Worm (Caenorhabditis elegans) whole organism, L4 larva: ENCODE results near the gene ttx-1.

Experiments used
- D1046.2 ChIP-seq: fragments of 200-800 bp; sonication (Bioruptor generic); IDR thresholded peaks from 2 replicates; pipeline ENCODE4 v1.3.6; 2022; ENCODE audit warnings: missing genetic modification characterization, missing compliant biosample characterization
- F10B5.3 ChIP-seq: sonication (generic microtip); optimal IDR thresholded peaks from 2 replicates; lab custom pipeline; 2016; ENCODE audit warnings: mild to moderate bottlenecking, missing genetic modification characterization, missing compliant biosample characterization
- F26F4.8 ChIP-seq: fragments of 200-800 bp; sonication (Bioruptor generic); conservative IDR thresholded peaks from 2 replicates; pipeline ENCODE4 v1.3.6; 2022; ENCODE audit warnings: missing genetic modification characterization, missing compliant biosample characterization
- F37D6.2 ChIP-seq: sonication (generic microtip); optimal IDR thresholded peaks from 2 replicates; lab custom pipeline; 2016; ENCODE audit warnings: mild to moderate bottlenecking, missing genetic modification characterization, missing compliant biosample characterization
- F44E2.7 ChIP-seq: fragments of 200-800 bp; sonication (Bioruptor generic); IDR thresholded peaks from 2 replicates; pipeline ENCODE4 v2.1.2; 2022; ENCODE audit warnings: missing genetic modification characterization, missing compliant biosample characterization
- T26A8.4 ChIP-seq: fragments of 200-800 bp; sonication (Bioruptor generic); IDR thresholded peaks from 2 replicates; pipeline ENCODE4 v1.3.6; 2022; ENCODE audit warnings: missing genetic modification characterization, missing compliant biosample characterization
- ZK337.2 ChIP-seq: fragments of 200-800 bp; sonication (Bioruptor generic); IDR thresholded peaks from 2 replicates; pipeline ENCODE4 v1.3.6; 2022; ENCODE audit warnings: missing genetic modification reagents, missing genetic modification characterization, missing compliant biosample characterization
- aha-1 ChIP-seq: fragments of 150-350 bp; peaks from one replicate; lab custom pipeline; 2014; ENCODE audit warnings: missing biosample characterization, missing genetic modification characterization
- ceh-20 ChIP-seq: fragments of 200-800 bp; sonication (Bioruptor generic); IDR thresholded peaks from 2 replicates; pipeline ENCODE4 v1.3.6; 2022; ENCODE audit warnings: missing genetic modification reagents, missing genetic modification characterization, missing compliant biosample characterization
- ceh-28 ChIP-seq: fragments of 150-350 bp; optimal IDR thresholded peaks from 2 replicates; lab custom pipeline; 2014; ENCODE audit warnings: missing biosample characterization, missing genetic modification reagents, missing genetic modification characterization
- daf-19 ChIP-seq: fragments of 200-800 bp; sonication (Bioruptor generic); conservative IDR thresholded peaks from 2 replicates; pipeline ENCODE4 v1.3.6; 2022; ENCODE audit warnings: missing genetic modification characterization, missing compliant biosample characterization
- dmd-6 ChIP-seq: fragments of 200-800 bp; sonication (Bioruptor generic); IDR thresholded peaks from 2 replicates; pipeline ENCODE4 v1.3.6; 2022; ENCODE audit warnings: missing genetic modification reagents, missing genetic modification characterization, missing compliant biosample characterization
- dmd-8 ChIP-seq: fragments of 200-800 bp; sonication (Bioruptor generic); IDR thresholded peaks from 2 replicates; pipeline ENCODE4 v1.3.6; 2022; ENCODE audit warnings: missing genetic modification characterization, missing compliant biosample characterization
- dmd-9 ChIP-seq: fragments of 200-800 bp; sonication (Bioruptor generic); IDR thresholded peaks from 2 replicates; pipeline ENCODE4 v1.3.6; 2022; ENCODE audit warnings: missing genetic modification reagents, missing genetic modification characterization, missing compliant biosample characterization
- fos-1 ChIP-seq: fragments of 150-350 bp; optimal IDR thresholded peaks from 2 replicates; lab custom pipeline; 2014; ENCODE audit warnings: missing biosample characterization, missing genetic modification characterization
- hlh-30 ChIP-seq: sonication (generic microtip); optimal IDR thresholded peaks from 2 replicates; lab custom pipeline; 2017; ENCODE audit warnings: antibody characterized with exemption, mild to moderate bottlenecking, missing genetic modification characterization, missing compliant biosample characterization; ENCODE audit not compliant: insufficient read depth
- lin-15B ChIP-seq: fragments of 150-350 bp; sonication (generic microtip); optimal IDR thresholded peaks from 3 replicates; lab custom pipeline; 2014; ENCODE audit warnings: missing biosample characterization, missing genetic modification characterization
- madf-5 ChIP-seq, 2 experiments: fragments of 200-800 bp; sonication (Bioruptor generic); IDR thresholded peaks; 2 replicates each; pipeline ENCODE4 v1.3.6; 2022; ENCODE audit warnings: missing compliant biosample characterization in 2 of 2, missing genetic modification characterization in 2 of 2
- mdt-29 ChIP-seq: fragments of 200-800 bp; sonication (Bioruptor generic); IDR thresholded peaks from 2 replicates; pipeline ENCODE4 v1.3.6; 2022; ENCODE audit warnings: missing genetic modification reagents, missing genetic modification characterization, missing compliant biosample characterization
- nhr-11 ChIP-seq: fragments of 150-350 bp; optimal IDR thresholded peaks from 2 replicates; lab custom pipeline; 2014; ENCODE audit warnings: missing biosample characterization, missing genetic modification characterization
- nhr-111 ChIP-seq: fragments of 200-800 bp; sonication (Bioruptor generic); optimal IDR thresholded peaks from 2 replicates; lab custom pipeline; 2018; ENCODE audit warnings: mild to moderate bottlenecking, missing genetic modification characterization, missing compliant biosample characterization
- nhr-48 ChIP-seq: sonication (generic microtip); optimal IDR thresholded peaks from 2 replicates; lab custom pipeline; 2016; ENCODE audit warnings: mild to moderate bottlenecking, missing genetic modification characterization, missing compliant biosample characterization
- rbr-2 ChIP-seq: sonication (generic microtip); optimal IDR thresholded peaks from 2 replicates; lab custom pipeline; 2016; ENCODE audit warnings: missing genotype, missing genetic modification characterization, missing compliant biosample characterization
- set-16 ChIP-seq: fragments of 200-800 bp; sonication (Bioruptor generic); IDR thresholded peaks from 2 replicates; pipeline ENCODE4 v1.3.6; 2022; ENCODE audit warnings: missing genetic modification reagents, missing genetic modification characterization, missing compliant biosample characterization
- snpc-1.2 ChIP-seq: fragments of 200-800 bp; sonication (Bioruptor generic); IDR thresholded peaks from 2 replicates; pipeline ENCODE4 v1.3.6; 2022; ENCODE audit warnings: missing genetic modification reagents, missing genetic modification characterization, missing compliant biosample characterization
- tag-97 ChIP-seq: fragments of 200-800 bp; sonication (Bioruptor generic); IDR thresholded peaks from 2 replicates; pipeline ENCODE4 v1.3.6; 2022; ENCODE audit warnings: missing genetic modification characterization, missing compliant biosample characterization
- vab-7 ChIP-seq: fragments of 200-800 bp; sonication (Bioruptor generic); IDR thresholded peaks from 2 replicates; pipeline ENCODE4 v1.3.6; 2022; ENCODE audit warnings: missing genetic modification reagents, missing genetic modification characterization, missing compliant biosample characterization
- zag-1 ChIP-seq: fragments of 150-350 bp; optimal IDR thresholded peaks from 2 replicates; lab custom pipeline; 2014; ENCODE audit warnings: missing biosample characterization, missing genetic modification characterization
- zfp-3 ChIP-seq: fragments of 200-800 bp; sonication (Bioruptor generic); conservative IDR thresholded peaks from 2 replicates; pipeline ENCODE4 v1.3.6; 2022; ENCODE audit warnings: missing genetic modification reagents, missing genetic modification characterization, missing compliant biosample characterization
- ztf-7 ChIP-seq: fragments of 150-350 bp; optimal IDR thresholded peaks from 2 replicates; lab custom pipeline; 2014; ENCODE audit warnings: missing biosample characterization, missing genetic modification characterization

Gene ttx-1

DNA sequence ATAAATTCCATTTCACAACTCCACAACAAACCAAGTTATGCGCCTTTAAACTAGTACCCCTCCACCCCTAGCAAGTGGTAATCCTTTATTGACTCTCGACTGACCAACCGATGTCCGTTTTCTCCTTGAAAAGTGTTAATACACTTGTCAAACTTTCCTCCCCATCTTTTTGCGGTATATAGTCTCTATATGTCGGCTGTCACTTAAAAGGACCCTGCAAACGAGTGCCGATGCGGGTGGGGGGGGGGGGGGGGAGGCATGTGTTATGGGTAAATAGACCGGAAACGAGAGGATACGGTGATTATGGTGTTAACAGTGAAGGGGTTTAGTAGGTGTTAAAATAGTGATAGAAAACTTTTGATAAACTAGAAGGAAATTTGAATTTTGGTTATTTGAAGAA lies 1.1 kb upstream of the ttx-1 start:
- TF ChIP-seq zfp-3 (GFP tag; lab: Robert Waterston, UW) (no peak), aha-1 (tag; lab: Kevin White, UChicago) (peak; percentile 86)

ce11 chrV:20061498-20061897 lies 2.5 kb downstream of the ttx-1 start:
- TF ChIP-seq daf-19 (no peak), D1046.2 (0 out of 2 replicates have a peak, but pooled peaks have one; percentile 54), tag-97 (GFP tag; lab: Robert Waterston, UW) (no peak), set-16 (GFP tag; lab: Robert Waterston, UW) (peak; percentile 74), ceh-20 (GFP tag; lab: Robert Waterston, UW) (no peak)

DNA sequence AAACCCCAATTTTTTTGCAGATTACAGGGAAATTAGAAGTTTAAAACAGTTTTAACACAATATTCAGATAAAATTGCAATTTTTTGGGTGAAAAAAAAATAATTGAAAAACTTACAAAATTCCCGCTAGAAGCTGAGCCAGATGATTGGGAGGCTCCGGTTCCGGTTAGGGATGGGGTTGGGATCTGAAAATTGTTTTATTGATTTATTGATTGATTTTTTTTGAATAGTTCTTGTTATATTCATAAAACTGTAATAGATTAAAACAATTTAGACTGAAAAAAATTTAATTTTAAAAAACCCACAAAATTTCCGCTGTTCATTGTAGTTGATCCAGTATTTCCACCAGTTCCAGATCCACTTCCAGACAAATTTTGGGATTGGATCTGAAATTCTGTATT lies 4.6 kb downstream of the ttx-1 start:
- TF ChIP-seq ceh-28 (tag; lab: Kevin White, UChicago) (peak; percentile 73), aha-1 (tag; lab: Kevin White, UChicago) (peak; percentile 26), D1046.2 (no peak), nhr-48 (tag; lab: Kevin White, UChicago) (no peak)

- peak; percentile 5 for TF ChIP-seq aha-1 (tag; lab: Kevin White, UChicago)
- TF ChIP-seq T26A8.4 (GFP tag; lab: Robert Waterston, UW): no peak
- TF ChIP-seq zag-1 (tag; lab: Kevin White, UChicago): no peak
- TF ChIP-seq, all 104 proteins: peak for 1
Observed at ce11 chrV:20049065-20049464, 14.9 kb downstream of the ttx-1 start, which contains the start of gene srh-233. Gene srh-233 (plus strand): TSS chrV:20049365.

- no peak for TF ChIP-seq T26A8.4 (GFP tag; lab: Robert Waterston, UW)
- TF ChIP-seq dmd-8: no peak
- TF ChIP-seq ztf-7 (tag; lab: Kevin White, UChicago): no peak
Observed at ce11 chrV:20047310-20047709, 16.7 kb downstream of the ttx-1 start, which contains the start of gene spe-19. Gene spe-19 (minus strand): TSS chrV:20047410.

DNA sequence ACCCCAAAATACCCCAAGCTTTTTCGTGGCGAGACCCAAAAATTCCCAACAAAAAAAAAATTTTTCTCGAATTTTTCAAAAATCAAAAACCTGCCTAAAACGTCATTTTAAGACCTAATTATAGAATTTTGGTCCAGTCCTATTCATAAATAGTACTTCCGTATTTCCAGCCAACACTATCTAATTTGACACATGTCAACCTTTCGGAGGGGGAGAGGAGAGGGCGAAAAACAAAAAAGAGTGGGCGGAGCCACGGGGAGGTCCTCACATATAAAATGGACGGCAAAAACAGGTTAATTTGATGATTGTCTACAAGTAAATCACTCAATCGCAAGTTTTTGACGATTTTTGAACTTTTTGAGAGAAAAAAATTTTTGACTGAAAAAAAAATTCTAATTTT lies 26.7 kb downstream of the ttx-1 start, which contains the start of gene Y113G7A.16:
TSS of gene Y113G7A.16 (plus strand) at position 301 of the 400 bp plus-strand sequence.
- no peak for TF ChIP-seq rbr-2 (tag; lab: Kevin White, UChicago)
- TF ChIP-seq dmd-6 (GFP tag; lab: Robert Waterston, UW): no peak
- no peak for TF ChIP-seq ZK337.2 (GFP tag; lab: Robert Waterston, UW)
- no peak for TF ChIP-seq F37D6.2 (tag; lab: Kevin White, UChicago)
- no peak for TF ChIP-seq F26F4.8 (GFP tag; lab: Robert Waterston, UW)
- TF ChIP-seq nhr-111 (GFP tag; lab: Kevin White, UChicago): no peak
- TF ChIP-seq F10B5.3 (tag; lab: Kevin White, UChicago): no peak
- no peak for TF ChIP-seq fos-1 (tag; lab: Kevin White, UChicago)
- TF ChIP-seq dmd-9: no peak
- no peak for TF ChIP-seq vab-7 (GFP tag; lab: Robert Waterston, UW)
- TF ChIP-seq nhr-11 (tag; lab: Kevin White, UChicago): no peak
- no peak for TF ChIP-seq aha-1 (tag; lab: Kevin White, UChicago)
- no peak for TF ChIP-seq lin-15B (tag; lab: Kevin White, UChicago)
- no peak for TF ChIP-seq mdt-29
- no peak for TF ChIP-seq snpc-1.2
- TF ChIP-seq hlh-30 (tag; lab: Kevin White, UChicago): no peak

DNA sequence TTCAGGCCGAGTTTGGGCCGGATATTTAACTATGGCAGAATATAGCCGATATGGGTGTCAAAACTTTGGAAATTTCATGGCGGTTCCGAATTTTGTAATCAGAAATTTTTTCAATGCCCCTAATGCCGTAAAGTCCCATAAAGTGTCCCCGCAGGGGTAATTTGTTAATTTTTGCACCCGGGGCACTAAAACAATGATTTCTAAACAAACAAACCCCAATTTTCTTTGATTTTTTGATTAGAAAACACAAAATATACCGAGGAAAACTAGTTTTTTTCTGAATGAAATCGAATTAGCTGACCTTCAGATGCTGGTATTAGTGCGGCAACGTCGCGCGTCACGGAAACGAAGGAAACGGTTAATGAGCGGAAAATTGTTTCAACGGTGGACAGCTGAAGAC lies 29.1 kb downstream of the ttx-1 start:
- TF ChIP-seq F44E2.7: 0 out of 2 replicates have a peak, but pooled peaks have one; percentile 62
- TF ChIP-seq ceh-20 (GFP tag; lab: Robert Waterston, UW): no peak
- TF ChIP-seq set-16 (GFP tag; lab: Robert Waterston, UW): no peak
- no peak for TF ChIP-seq madf-5 (GFP tag; IDR thresholded peaks at IDR 0.05; lab: Robert Waterston, UW)
